Worm (Caenorhabditis elegans): ENCODE measurements around the gene T28F3.9.

Gene T28F3.9

DNA sequence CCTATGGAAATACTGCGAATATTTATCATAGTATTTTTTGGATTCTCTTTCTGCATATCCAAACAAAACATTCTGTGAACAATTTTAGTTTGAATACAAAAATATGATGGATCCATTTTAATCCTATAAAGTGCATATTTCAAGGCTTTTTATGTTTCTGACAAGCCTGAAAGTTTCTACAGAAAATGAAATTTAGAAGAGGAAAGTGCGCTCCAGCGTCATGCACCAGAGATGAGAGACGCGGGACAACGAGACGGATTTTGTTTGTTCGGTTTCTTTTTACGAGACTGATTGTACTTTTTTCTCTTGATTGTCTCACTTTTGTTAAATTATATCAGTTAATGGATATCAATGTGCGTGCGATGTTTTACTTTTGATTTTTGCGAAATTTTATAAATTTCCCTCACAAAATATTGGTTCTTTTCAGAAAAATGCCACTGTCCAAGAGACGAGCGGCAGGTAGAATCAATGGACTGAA lies 22.8 kb downstream of the T28F3.9 start, which contains the start of gene C49C3.6:
Gene C49C3.6 (plus strand): TSS at position 428 of the 478 bp plus-strand sequence.
- TF ChIP-seq rnt-1 (tag; optimal IDR thresholded peaks at IDR 0.05) (no peak), unc-42 (tag; optimal IDR thresholded peaks at IDR 0.05) (peak; percentile 62), gmeb-2 (tag; optimal IDR thresholded peaks at IDR 0.05) (no peak), K02D7.2 (tag; optimal IDR thresholded peaks at IDR 0.05) (no peak)

DNA sequence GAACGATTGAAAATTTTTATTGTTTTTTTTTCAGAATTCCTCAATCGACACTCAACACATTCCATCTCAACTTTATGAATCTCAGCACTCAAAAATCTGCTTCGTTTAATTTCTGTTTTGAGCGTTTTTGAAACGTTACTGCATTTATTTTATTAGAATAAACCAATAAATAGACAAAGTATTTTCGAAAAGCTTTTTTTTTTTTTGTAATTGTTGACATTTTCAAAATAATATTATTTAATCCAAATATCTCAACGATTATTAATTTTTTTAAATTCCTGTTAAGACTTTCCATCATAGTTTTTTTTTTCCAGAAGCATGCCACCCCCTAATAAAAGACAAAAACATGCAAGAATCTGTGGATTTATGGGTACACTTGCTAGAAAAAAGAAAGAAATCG lies 23.9 kb downstream of the T28F3.9 start, which contains the start of gene C49C3.7:
Gene C49C3.7 (plus strand): TSS at position 301 of the 400 bp plus-strand sequence.
- TF ChIP-seq syd-9 (tag; optimal IDR thresholded peaks at IDR 0.05) (no peak), fkh-6 (tag; optimal IDR thresholded peaks at IDR 0.05) (no peak), hlh-30 (tag; optimal IDR thresholded peaks at IDR 0.05; ENCODE audit: insufficient read depth) (no peak), ttx-3 (tag; optimal IDR thresholded peaks at IDR 0.05) (no peak), ceh-34 (tag; optimal IDR thresholded peaks at IDR 0.05) (no peak), ref-2 (tag; optimal IDR thresholded peaks at IDR 0.05) (no peak), ceh-6 (GFP tag; optimal IDR thresholded peaks at IDR 0.05) (no peak), ahr-1 (tag; optimal IDR thresholded peaks at IDR 0.05) (no peak), ceh-31 (tag; optimal IDR thresholded peaks at IDR 0.05) (no peak), tbx-2 (tag; optimal IDR thresholded peaks at IDR 0.05) (no peak), ceh-9 (tag; optimal IDR thresholded peaks at IDR 0.05) (no peak), lim-6 (tag; optimal IDR thresholded peaks at IDR 0.05) (no peak), pha-4 (tag; optimal IDR thresholded peaks at IDR 0.05) (no peak), nhr-11 (tag; optimal IDR thresholded peaks at IDR 0.05) (no peak)

DNA sequence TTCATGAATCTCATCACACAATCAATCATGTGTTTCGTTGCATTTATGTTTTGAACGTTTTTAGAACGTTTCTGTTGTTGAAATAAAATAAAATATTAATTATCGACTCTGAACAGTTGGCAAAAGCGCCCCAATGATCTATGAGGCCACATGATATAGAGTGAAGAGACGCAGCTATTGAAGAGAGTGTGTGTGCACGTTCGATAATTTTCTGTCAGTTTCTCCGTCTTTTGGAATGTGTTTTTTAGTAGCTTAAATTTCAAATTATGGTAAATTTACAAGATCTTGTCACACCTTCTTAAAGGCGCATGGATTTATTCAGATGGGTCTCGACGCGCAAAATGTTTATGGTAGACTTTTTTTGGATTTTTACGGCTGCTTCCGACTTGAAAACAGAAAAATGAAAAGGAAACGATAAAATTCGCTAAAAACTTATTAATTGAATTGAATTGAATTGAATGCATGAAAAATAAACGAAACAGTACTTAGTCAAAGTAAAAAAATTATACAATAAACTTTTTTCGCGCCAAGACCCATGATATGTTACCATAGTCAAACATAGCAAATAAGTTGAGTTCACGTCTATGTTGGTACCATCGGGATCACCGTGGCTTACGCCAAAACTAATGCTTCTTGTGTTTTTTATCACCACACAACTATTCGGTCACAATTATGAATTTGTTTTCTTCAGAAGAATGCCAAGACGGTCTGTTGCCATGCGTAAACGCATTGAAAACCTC lies 25.4 kb downstream of the T28F3.9 start, which contains the start of gene C49C3.15:
Gene C49C3.15 (plus strand): TSS at position 690 of the 740 bp plus-strand sequence.
- TF ChIP-seq ceh-31 (tag; optimal IDR thresholded peaks at IDR 0.05) (peak; percentile 21), ceh-18 (tag; optimal IDR thresholded peaks at IDR 0.05) (no peak), tbx-2 (tag; optimal IDR thresholded peaks at IDR 0.05) (no peak), unc-55 (GFP tag; optimal IDR thresholded peaks at IDR 0.05) (peak; percentile 38), nfya-1 (tag; optimal IDR thresholded peaks at IDR 0.05) (peak; percentile 15), C08G9.2 (tag; optimal IDR thresholded peaks at IDR 0.05) (no peak), mec-3 (tag; optimal IDR thresholded peaks at IDR 0.05; ENCODE audit: borderline replicate concordance) (no peak), T23F11.4 (GFP tag; optimal IDR thresholded peaks at IDR 0.05) (no peak), hlh-30 (tag; optimal IDR thresholded peaks at IDR 0.05; ENCODE audit: insufficient read depth) (peak; percentile 77), che-1 (tag; optimal IDR thresholded peaks at IDR 0.05) (no peak), fkh-6 (tag; optimal IDR thresholded peaks at IDR 0.05) (no peak)

DNA sequence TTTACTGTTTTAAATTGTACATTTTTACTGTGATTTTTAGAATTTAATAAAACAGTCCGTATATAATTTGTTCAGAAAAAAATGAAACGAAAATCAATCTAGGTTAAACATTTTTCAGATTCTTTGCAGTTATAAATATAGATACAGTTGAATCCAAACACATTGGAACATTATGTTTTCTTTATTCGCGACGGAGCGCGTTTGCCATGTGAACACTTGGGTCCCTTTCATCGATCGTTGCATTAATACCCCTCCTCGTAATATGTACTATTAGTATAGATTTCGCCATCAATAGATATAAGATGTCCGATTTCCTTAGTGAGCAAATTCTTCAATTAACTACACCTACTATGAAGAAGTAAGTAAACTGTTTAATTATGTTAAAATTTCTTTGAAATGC lies 26.7 kb downstream of the T28F3.9 start, which contains the start of gene C49C3.8:
Gene C49C3.8 (plus strand): TSS at position 173 of the 400 bp plus-strand sequence.
- TF ChIP-seq tbx-2 (tag; optimal IDR thresholded peaks at IDR 0.05) (no peak), ceh-18 (tag; optimal IDR thresholded peaks at IDR 0.05) (no peak), ceh-48 (tag; optimal IDR thresholded peaks at IDR 0.05) (peak; percentile 45), K09A11.1 (tag; optimal IDR thresholded peaks at IDR 0.05; ENCODE audit: insufficient read depth) (no peak)

DNA sequence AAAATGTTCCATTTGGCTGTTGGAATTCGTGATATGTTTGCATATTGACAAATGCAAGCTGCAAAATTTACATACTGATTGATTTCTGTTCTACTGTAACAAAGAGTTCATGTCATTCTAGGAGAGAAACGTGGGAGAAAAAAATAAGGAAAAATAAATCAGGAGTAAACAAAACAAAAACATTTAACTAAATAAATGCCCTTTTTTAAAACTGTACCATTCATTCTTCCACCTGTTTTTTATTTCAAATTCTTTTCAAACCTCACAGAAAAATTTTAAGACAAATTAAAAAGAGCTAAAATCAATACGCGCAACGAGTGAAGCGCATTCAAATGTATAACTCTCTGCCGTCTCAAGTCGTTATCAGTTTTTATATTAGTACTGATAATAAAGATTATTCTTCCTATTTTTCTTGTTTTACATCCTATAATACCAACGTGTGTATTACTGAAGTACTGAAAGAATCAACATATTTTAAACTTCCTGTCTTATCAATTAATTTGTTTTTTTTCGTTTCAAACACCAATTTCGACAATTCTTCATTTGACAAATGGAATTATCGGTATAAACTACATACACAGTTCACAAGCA lies 30.7 kb downstream of the T28F3.9 start, which contains the start of gene C49C3.10:
Gene C49C3.10 (minus strand): TSS at position 51 of the 591 bp plus-strand sequence.
- TF ChIP-seq pqm-1 (tag; optimal IDR thresholded peaks at IDR 0.05) (no peak), elt-2 (tag; optimal IDR thresholded peaks at IDR 0.05) (peak; percentile 78), fax-1 (tag; optimal IDR thresholded peaks at IDR 0.05) (no peak)
